Fruit fly (Drosophila melanogaster): Measurements from ENCODE around the gene CG11891.

Gene CG11891

DNA sequence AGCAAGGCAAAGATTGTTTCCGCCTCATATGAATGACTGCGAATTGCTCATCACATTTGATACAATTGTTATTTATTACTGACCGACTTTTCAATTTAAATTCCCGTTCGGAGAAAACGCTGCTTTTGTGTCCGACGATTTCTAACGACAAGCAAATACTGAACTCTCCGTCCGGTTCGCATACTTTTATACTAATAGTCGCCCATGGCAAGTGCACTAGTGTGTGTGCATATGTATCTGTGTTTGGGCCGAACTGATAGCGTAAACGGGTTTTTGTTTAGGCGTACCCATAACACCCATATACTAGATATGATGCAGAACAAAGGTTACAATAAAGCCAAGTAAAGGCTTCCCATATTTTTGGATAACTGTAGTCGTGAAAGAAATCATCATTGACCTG is 38.2 kb downstream of the CG11891 start, which contains the start of gene CG10550:
CG10550 (minus strand) TSS at position 164 of the 400 bp plus-strand sequence.
- TF ChIP-seq Mnt (GFP tag; optimal IDR thresholded peaks at IDR 0.05) (peak; percentile 33), bab1 (GFP tag; optimal IDR thresholded peaks at IDR 0.05) (no peak), ovo (GFP tag; optimal IDR thresholded peaks at IDR 0.05) (no peak), Hr96 (GFP tag; optimal IDR thresholded peaks at IDR 0.05) (peak; percentile 1), cic (GFP tag; optimal IDR thresholded peaks at IDR 0.05) (peak; percentile 46), CG12768 (GFP tag; optimal IDR thresholded peaks at IDR 0.05) (peak; percentile 61)

DNA sequence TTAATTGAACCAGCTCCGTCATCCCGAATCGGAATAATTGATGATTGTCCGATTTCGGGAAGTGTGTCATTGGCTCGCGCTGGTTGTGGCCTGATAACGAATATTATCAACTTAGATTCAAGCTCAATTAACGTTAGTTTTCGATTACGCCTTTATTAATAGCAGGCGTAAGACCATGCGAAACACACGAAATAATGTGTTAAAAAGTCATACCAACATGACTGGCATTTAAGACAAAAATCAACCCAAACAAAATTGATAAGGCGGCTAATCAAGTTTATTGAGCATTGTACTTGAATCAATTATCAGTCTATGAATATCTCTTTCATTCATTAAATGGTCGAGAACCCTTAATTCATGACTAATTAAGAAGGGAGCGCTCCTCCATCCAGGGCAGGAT is 39.2 kb downstream of the CG11891 start:
- TF ChIP-seq tj (GFP tag; optimal IDR thresholded peaks at IDR 0.05) (no peak), CG14711 (tag; optimal IDR thresholded peaks at IDR 0.05) (no peak), CG33017 (tag; optimal IDR thresholded peaks at IDR 0.05) (no peak), cic (GFP tag; optimal IDR thresholded peaks at IDR 0.05) (peak; percentile 5), CG1620 (GFP tag; optimal IDR thresholded peaks at IDR 0.05) (no peak), pad (GFP tag; optimal IDR thresholded peaks at IDR 0.05) (no peak), Crg-1 (GFP tag; optimal IDR thresholded peaks at IDR 0.05) (no peak), kay (GFP tag; ENCODE audit: borderline replicate concordance) (no peak)

DNA sequence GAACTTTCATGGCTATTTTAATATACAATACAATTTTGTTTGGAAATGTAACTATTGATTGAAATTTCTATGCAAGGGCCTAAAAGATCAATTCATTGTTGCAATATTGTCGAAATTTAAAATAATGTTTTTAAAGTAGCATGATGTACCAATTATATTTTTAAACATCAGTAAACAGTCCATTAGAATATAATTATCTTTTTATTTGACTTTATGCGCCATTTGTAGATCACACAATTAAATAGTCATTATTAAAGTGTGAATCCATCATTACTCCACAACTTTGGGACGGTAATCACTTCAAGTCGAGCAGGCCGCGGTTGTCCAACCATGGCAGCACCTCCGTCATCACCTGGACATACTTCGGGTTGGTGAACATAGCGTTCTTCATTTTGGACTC is 40.8 kb downstream of the CG11891 start, which contains the start of gene CG31099:
CG31099 (minus strand) TSS at position 101 of the 400 bp plus-strand sequence.
- TF ChIP-seq CG11617 (GFP tag; optimal IDR thresholded peaks at IDR 0.05): no peak
- TF ChIP-seq CG33017 (tag; optimal IDR thresholded peaks at IDR 0.05): no peak
- TF ChIP-seq tj (GFP tag; optimal IDR thresholded peaks at IDR 0.05): no peak
- TF ChIP-seq Mnt (GFP tag; optimal IDR thresholded peaks at IDR 0.05): no peak
- no peak for TF ChIP-seq toe (GFP tag; optimal IDR thresholded peaks at IDR 0.05)
- TF ChIP-seq CG7101 (tag; optimal IDR thresholded peaks at IDR 0.05): no peak
- TF ChIP-seq Hr96 (GFP tag; optimal IDR thresholded peaks at IDR 0.05): no peak
- no peak for TF ChIP-seq CG12768 (GFP tag; optimal IDR thresholded peaks at IDR 0.05)
- TF ChIP-seq CG5204 (GFP tag; optimal IDR thresholded peaks at IDR 0.05): no peak
- TF ChIP-seq CG1620 (GFP tag; optimal IDR thresholded peaks at IDR 0.05): no peak
- no peak for TF ChIP-seq CG14711 (tag; optimal IDR thresholded peaks at IDR 0.05)
- TF ChIP-seq CG7045 (GFP tag; optimal IDR thresholded peaks at IDR 0.05): no peak

DNA sequence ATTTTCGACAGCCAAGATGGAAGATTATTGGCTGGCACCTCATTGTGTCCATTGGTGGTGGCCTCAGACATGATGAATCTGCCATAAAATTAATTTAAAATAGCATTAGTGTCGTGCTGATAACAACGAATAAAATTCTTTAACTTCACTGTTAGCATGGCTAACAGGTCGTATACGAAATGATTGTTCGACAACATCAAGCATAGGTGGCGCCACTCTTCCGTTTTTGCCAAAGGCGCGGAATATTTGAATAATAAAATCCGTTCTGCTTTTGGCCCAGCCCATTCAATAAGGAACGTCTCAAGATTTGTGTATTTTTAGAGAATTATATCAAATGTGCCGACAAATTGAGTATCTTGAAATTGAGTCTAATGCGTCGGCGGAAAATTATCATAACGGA is 42.6 kb downstream of the CG11891 start:
- TF ChIP-seq toe (GFP tag; optimal IDR thresholded peaks at IDR 0.05): peak; percentile 26
- no peak for TF ChIP-seq tj (GFP tag; optimal IDR thresholded peaks at IDR 0.05)
- no peak for TF ChIP-seq CG1620 (GFP tag; optimal IDR thresholded peaks at IDR 0.05)

DNA sequence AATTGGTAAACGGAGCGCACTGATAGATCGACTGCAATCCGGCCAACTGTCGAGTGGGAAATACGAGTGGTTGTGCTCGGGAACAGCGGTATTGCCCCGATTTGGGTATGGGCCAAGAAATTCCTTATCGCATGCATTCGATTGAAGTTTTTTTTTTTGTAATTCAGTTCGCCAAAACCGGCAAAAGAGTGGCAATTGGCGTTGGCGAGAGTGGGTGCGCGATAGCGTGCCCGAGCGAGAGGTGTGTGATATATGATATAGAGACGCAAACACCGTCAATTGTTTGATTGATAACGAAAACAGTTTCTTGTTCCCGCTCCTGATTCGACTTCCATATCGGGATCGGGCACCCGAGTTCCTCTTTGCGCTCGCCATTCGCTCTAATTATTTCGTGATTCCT is 43.8 kb downstream of the CG11891 start, which contains the start of gene CG31087:
CG31087 (minus strand) TSS at position 63 of the 400 bp plus-strand sequence.
- TF ChIP-seq Clk (GFP tag; optimal IDR thresholded peaks at IDR 0.05): no peak
- peak; percentile 63 for TF ChIP-seq cic (GFP tag; optimal IDR thresholded peaks at IDR 0.05)

DNA sequence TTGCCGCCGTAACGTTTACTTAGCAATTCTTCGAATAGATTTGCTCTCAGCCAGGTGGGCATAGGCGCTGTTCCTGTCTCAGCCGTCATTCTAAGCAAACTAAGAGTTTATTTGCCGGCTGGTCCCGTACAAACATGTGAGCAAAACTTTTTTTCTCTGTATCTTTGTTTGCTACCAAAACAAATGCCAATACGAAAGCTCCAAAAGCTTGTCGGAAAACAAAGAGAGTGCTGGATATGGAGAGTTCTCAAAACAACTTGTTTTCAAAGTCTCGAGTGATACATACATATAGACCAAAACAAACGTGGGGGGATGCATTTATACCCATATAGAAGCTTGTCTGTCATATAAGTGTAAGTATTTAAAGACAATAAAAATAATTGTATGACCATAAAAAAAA is 46.0 kb downstream of the CG11891 start, which contains the start of gene CG10559:
CG10559 (minus strand) TSS at position 101 of the 400 bp plus-strand sequence.
- peak; percentile 73 for TF ChIP-seq kay (GFP tag; ENCODE audit: borderline replicate concordance)
- peak; percentile 20 for TF ChIP-seq cic (GFP tag; optimal IDR thresholded peaks at IDR 0.05)
- no peak for TF ChIP-seq CG1620 (GFP tag; optimal IDR thresholded peaks at IDR 0.05)

dm6 chr3R:25318011-25318410 is 48.0 kb downstream of the CG11891 start, which contains the start of gene CG10553:
CG10553 (minus strand) TSS chr3R:25318111.
- TF ChIP-seq CG11617 (GFP tag; optimal IDR thresholded peaks at IDR 0.05) (no peak), Crg-1 (GFP tag; optimal IDR thresholded peaks at IDR 0.05) (no peak), Hr96 (GFP tag; optimal IDR thresholded peaks at IDR 0.05) (no peak), Mnt (GFP tag; optimal IDR thresholded peaks at IDR 0.05) (no peak), Clk (GFP tag; optimal IDR thresholded peaks at IDR 0.05) (no peak), kay (GFP tag; ENCODE audit: borderline replicate concordance) (no peak), CG7101 (tag; optimal IDR thresholded peaks at IDR 0.05) (no peak), CG1620 (GFP tag; optimal IDR thresholded peaks at IDR 0.05) (no peak), ovo (GFP tag; optimal IDR thresholded peaks at IDR 0.05) (no peak), bab1 (GFP tag; optimal IDR thresholded peaks at IDR 0.05) (no peak), tj (GFP tag; optimal IDR thresholded peaks at IDR 0.05) (no peak), CG5204 (GFP tag; optimal IDR thresholded peaks at IDR 0.05) (no peak), pad (GFP tag; optimal IDR thresholded peaks at IDR 0.05) (no peak), CG14711 (tag; optimal IDR thresholded peaks at IDR 0.05) (no peak), CG7045 (GFP tag; optimal IDR thresholded peaks at IDR 0.05) (no peak), cnc (optimal IDR thresholded peaks at IDR 0.05) (no peak), CG33017 (tag; optimal IDR thresholded peaks at IDR 0.05) (no peak), toe (GFP tag; optimal IDR thresholded peaks at IDR 0.05) (no peak)

DNA sequence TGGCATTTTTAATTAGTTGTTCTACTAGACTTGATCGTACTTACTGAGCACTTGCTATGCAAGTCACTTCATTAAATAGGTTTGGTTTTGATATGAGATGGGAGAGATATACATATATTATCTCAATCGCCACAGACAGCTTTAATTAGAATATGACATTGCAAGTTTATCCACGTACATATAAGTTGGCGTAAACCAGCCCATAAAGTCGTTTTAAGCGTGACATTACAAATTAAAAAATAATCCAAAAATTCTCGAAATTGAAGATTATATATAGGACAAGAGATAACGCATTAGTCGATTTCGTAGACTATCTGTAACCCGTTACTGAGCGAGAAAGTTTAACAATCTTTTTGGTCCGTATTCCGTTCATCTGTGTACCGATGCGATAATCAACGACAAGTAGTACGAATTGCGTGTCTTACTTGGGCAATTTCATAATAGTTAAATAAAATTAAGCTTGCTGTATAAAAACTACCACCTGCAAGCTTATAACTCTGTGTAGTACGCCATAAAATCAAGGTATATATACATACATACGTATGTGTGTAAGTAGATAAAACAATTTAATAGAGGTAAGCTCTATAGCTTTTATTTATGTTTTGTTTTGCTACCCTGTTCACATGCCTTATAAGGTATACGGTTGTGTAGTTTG is 50.2 kb downstream of the CG11891 start, which contains the start of gene CG10560:
CG10560 (minus strand) TSS at position 51 of the 655 bp plus-strand sequence.
- TF ChIP-seq CG1620 (GFP tag; optimal IDR thresholded peaks at IDR 0.05) (no peak), bab1 (GFP tag; optimal IDR thresholded peaks at IDR 0.05) (no peak), CG7101 (tag; optimal IDR thresholded peaks at IDR 0.05) (no peak), cic (GFP tag; optimal IDR thresholded peaks at IDR 0.05) (peak; percentile 27), CG11617 (GFP tag; optimal IDR thresholded peaks at IDR 0.05) (no peak), kay (GFP tag; ENCODE audit: borderline replicate concordance) (peak; percentile 74), Crg-1 (GFP tag; optimal IDR thresholded peaks at IDR 0.05) (no peak), cnc (optimal IDR thresholded peaks at IDR 0.05) (peak; percentile 19 to 51)

Data from whole organism, adult.